Worm (Caenorhabditis elegans) whole organism, young adult: ENCODE data around the gene mtp-18.

Experiments
- B0019.2 ChIP-seq: fragments of 200-800 bp; sonication (Bioruptor generic); conservative IDR thresholded peaks from 2 replicates; pipeline ENCODE4 v1.3.6; 2022; ENCODE audit warnings: missing genetic modification reagents, missing genetic modification characterization, missing compliant biosample characterization
- B0035.1 ChIP-seq: sonication (generic microtip); optimal IDR thresholded peaks from 2 replicates; lab custom pipeline; 2016; ENCODE audit warnings: missing genetic modification characterization, mild to moderate bottlenecking, missing compliant biosample characterization, missing genotype, missing genetic modification reagents
- B0336.3 ChIP-seq: fragments of 200-800 bp; sonication (Bioruptor generic); IDR thresholded peaks from 2 replicates; pipeline ENCODE4 v1.3.6; 2022; ENCODE audit warnings: missing genetic modification characterization, missing compliant biosample characterization
- F33H1.4 ChIP-seq: fragments of 200-800 bp; sonication (Bioruptor generic); IDR thresholded peaks from 2 replicates; pipeline ENCODE4 v1.3.6; 2022; ENCODE audit warnings: missing genetic modification reagents, missing genetic modification characterization, missing compliant biosample characterization
- F37B4.10 ChIP-seq: fragments of 200-800 bp; sonication (Bioruptor generic); IDR thresholded peaks from 2 replicates; pipeline ENCODE4 v1.3.6; 2022; ENCODE audit warnings: missing genetic modification characterization, missing compliant biosample characterization
- T07F8.4 ChIP-seq: sonication (generic microtip); optimal IDR thresholded peaks from 2 replicates; lab custom pipeline; 2016; ENCODE audit warnings: mild to moderate bottlenecking, missing genetic modification characterization, moderate library complexity, missing compliant biosample characterization
- attf-5 ChIP-seq: fragments of 200-800 bp; sonication (Bioruptor generic); optimal IDR thresholded peaks from 2 replicates; lab custom pipeline; 2018; ENCODE audit warnings: mild to moderate bottlenecking, missing genetic modification characterization, missing compliant biosample characterization
- attf-6 ChIP-seq: fragments of 200-800 bp; sonication (Bioruptor generic); IDR thresholded peaks from 2 replicates; pipeline ENCODE4 v1.3.6; 2022; ENCODE audit warnings: missing genetic modification reagents, missing genetic modification characterization, missing compliant biosample characterization
- bed-2 ChIP-seq: fragments of 200-800 bp; sonication (Bioruptor generic); IDR thresholded peaks from 2 replicates; pipeline ENCODE4 v1.3.6; 2022; ENCODE audit warnings: missing genetic modification reagents, missing genetic modification characterization, missing compliant biosample characterization
- chd-7 ChIP-seq: sonication (generic microtip); optimal IDR thresholded peaks from 2 replicates; lab custom pipeline; 2016; ENCODE audit warnings: mild to moderate bottlenecking, missing genetic modification characterization, moderate library complexity, missing compliant biosample characterization
- dox-1 ChIP-seq: fragments of 200-800 bp; sonication (Bioruptor generic); IDR thresholded peaks from 2 replicates; pipeline ENCODE4 v1.3.6; 2022; ENCODE audit warnings: missing genetic modification reagents, missing genetic modification characterization, missing compliant biosample characterization
- ets-4 ChIP-seq: fragments of 200-800 bp; sonication (Bioruptor generic); optimal IDR thresholded peaks from 2 replicates; lab custom pipeline; 2018; ENCODE audit warnings: mild to moderate bottlenecking, missing genetic modification characterization, missing compliant biosample characterization
- gei-17 ChIP-seq: fragments of 200-800 bp; sonication (Bioruptor generic); optimal IDR thresholded peaks from 2 replicates; lab custom pipeline; 2018; ENCODE audit warnings: mild to moderate bottlenecking, missing genetic modification characterization, missing compliant biosample characterization
- him-1 ChIP-seq: sonication (generic microtip); optimal IDR thresholded peaks from 2 replicates; lab custom pipeline; 2016; ENCODE audit warnings: missing genotype, missing genetic modification reagents, missing genetic modification characterization, missing compliant biosample characterization
- hmg-1.2 ChIP-seq: fragments of 200-800 bp; sonication (Bioruptor generic); IDR thresholded peaks from 2 replicates; pipeline ENCODE4 v1.3.6; 2022; ENCODE audit warnings: missing genetic modification reagents, missing genetic modification characterization, missing compliant biosample characterization
- lag-1 ChIP-seq: fragments of 200-800 bp; sonication (Bioruptor generic); IDR thresholded peaks from 2 replicates; pipeline ENCODE4 v1.3.6; 2022; ENCODE audit warnings: missing genetic modification reagents, missing genetic modification characterization, missing compliant biosample characterization
- let-607 ChIP-seq, 2 experiments: fragments of 200-800 bp in 1 of 2; sonication (Bioruptor generic) in 1 of 2; sonication (generic microtip) in 1 of 2; optimal IDR thresholded peaks; 2 replicates each; lab custom pipeline; 2016 to 2018; ENCODE audit warnings: mild to moderate bottlenecking in 2 of 2, missing compliant biosample characterization in 2 of 2, missing genetic modification characterization in 2 of 2, moderate library complexity in 2 of 2, missing genotype in 1 of 2
- lir-1 ChIP-seq: fragments of 200-800 bp; sonication (Bioruptor generic); conservative IDR thresholded peaks from 2 replicates; pipeline ENCODE4 v1.3.6; 2022; ENCODE audit warnings: missing genetic modification reagents, missing genetic modification characterization, missing compliant biosample characterization
- madf-3 ChIP-seq: fragments of 200-800 bp; sonication (Bioruptor generic); IDR thresholded peaks from 2 replicates; pipeline ENCODE4 v1.3.6; 2022; ENCODE audit warnings: missing genetic modification reagents, missing genetic modification characterization, missing compliant biosample characterization
- mes-4 ChIP-seq: sonication (generic microtip); optimal IDR thresholded peaks from 2 replicates; lab custom pipeline; 2016; ENCODE audit warnings: missing genotype, missing genetic modification characterization, missing compliant biosample characterization
- nhr-120 ChIP-seq: fragments of 200-800 bp; sonication (Bioruptor generic); IDR thresholded peaks from 2 replicates; pipeline ENCODE4 v1.3.6; 2022; ENCODE audit warnings: missing genetic modification characterization, missing compliant biosample characterization
- pha-4 ChIP-seq: fragments of 150-350 bp; sonication (generic microtip); optimal IDR thresholded peaks from 2 replicates; lab custom pipeline; 2014; ENCODE audit warnings: missing biosample characterization, missing genetic modification reagents, missing genetic modification characterization
- rec-8 ChIP-seq, 2 experiments: sonication (generic microtip); optimal IDR thresholded peaks; 2 replicates each; lab custom pipeline; 2016; ENCODE audit warnings: mild to moderate bottlenecking in 2 of 2, missing genetic modification characterization in 2 of 2, missing genetic modification reagents in 2 of 2, missing genotype in 2 of 2, missing biosample characterization in 1 of 2, missing compliant biosample characterization in 1 of 2, moderate library complexity in 1 of 2
- sdz-38 ChIP-seq: sonication (generic microtip); optimal IDR thresholded peaks from 2 replicates; lab custom pipeline; 2016; ENCODE audit warnings: missing genotype, missing genetic modification characterization, missing compliant biosample characterization
- snpc-1.3 ChIP-seq: sonication (generic microtip); optimal IDR thresholded peaks from 2 replicates; lab custom pipeline; 2017; ENCODE audit warnings: missing genetic modification characterization, mild to moderate bottlenecking, missing compliant biosample characterization, antibody characterized with exemption, moderate library complexity, missing genotype, missing genetic modification reagents; ENCODE audit not compliant: insufficient read depth
- snpc-4 ChIP-seq, 5 experiments: fragments of 150-350 bp in 1 of 5; sonication (generic microtip) in 4 of 5; optimal IDR thresholded peaks; 2 replicates each; lab custom pipeline; 2014 to 2018; ENCODE audit warnings: missing genetic modification characterization in 5 of 5, missing biosample characterization in 3 of 5, antibody characterized with exemption in 2 of 5, mild to moderate bottlenecking in 2 of 5, missing compliant biosample characterization in 2 of 5, missing genotype in 2 of 5, moderate library complexity in 2 of 5, missing genetic modification reagents in 1 of 5
- ztf-26 ChIP-seq: sonication (generic microtip); optimal IDR thresholded peaks from 2 replicates; lab custom pipeline; 2017; ENCODE audit warnings: missing genetic modification characterization, missing compliant biosample characterization
- ztf-28 ChIP-seq: fragments of 200-800 bp; sonication (Bioruptor generic); IDR thresholded peaks from 2 replicates; pipeline ENCODE4 v1.3.6; 2022; ENCODE audit warnings: missing genetic modification reagents, missing genetic modification characterization, missing compliant biosample characterization
- ztf-3 ChIP-seq: fragments of 200-800 bp; sonication (Bioruptor generic); optimal IDR thresholded peaks from 2 replicates; lab custom pipeline; 2018; ENCODE audit warnings: mild to moderate bottlenecking, missing genetic modification characterization, missing compliant biosample characterization

Gene mtp-18

ce11 chrX:6159562-6159961 lies 46.6 kb downstream of the mtp-18 start (continued):
- TF ChIP-seq dox-1 (GFP tag; lab: Robert Waterston, UW) = no peak

- TF ChIP-seq him-1 (tag; lab: Kevin White, UChicago) = no peak
- TF ChIP-seq mes-4 (tag; lab: Kevin White, UChicago) = no peak
- TF ChIP-seq T07F8.4 (tag; lab: Kevin White, UChicago) = no peak
- TF ChIP-seq snpc-4 (GFP tag; optimal IDR thresholded peaks at IDR 0.05; lab: Kevin White, UChicago) = no peak
- TF ChIP-seq snpc-4 (tag; optimal IDR thresholded peaks at IDR 0.05; lab: Kevin White, UChicago) = no peak
- no peak for TF ChIP-seq F33H1.4
- TF ChIP-seq hmg-1.2 (GFP tag; lab: Robert Waterston, UW) = no peak
- TF ChIP-seq rec-8 (tag; optimal IDR thresholded peaks at IDR 0.05; lab: Kevin White, UChicago) = no peak
- no peak for TF ChIP-seq snpc-1.3 (tag; lab: Kevin White, UChicago)
- no peak for TF ChIP-seq attf-6 (GFP tag; lab: Robert Waterston, UW)
- TF ChIP-seq lag-1 (GFP tag; lab: Robert Waterston, UW) = no peak
- no peak for TF ChIP-seq nhr-120
Observed at ce11 chrX:6157411-6157916, 48.7 kb downstream of the mtp-18 start.

ce11 chrX:6155436-6155835 lies 50.8 kb downstream of the mtp-18 start:
- TF ChIP-seq B0019.2 = no peak
- no peak for TF ChIP-seq let-607 (tag; optimal IDR thresholded peaks at IDR 0.05; lab: Kevin White, UChicago)
- no peak for TF ChIP-seq snpc-4 (GFP tag; optimal IDR thresholded peaks at IDR 0.05; lab: Kevin White, UChicago)
- no peak for TF ChIP-seq snpc-4 (tag; optimal IDR thresholded peaks at IDR 0.05; lab: Kevin White, UChicago)
- TF ChIP-seq bed-2 (GFP tag; lab: Robert Waterston, UW) = no peak
- TF ChIP-seq madf-3 (GFP tag; lab: Robert Waterston, UW) = no peak
- no peak for TF ChIP-seq B0035.1 (tag; lab: Kevin White, UChicago)
- TF ChIP-seq gei-17 (GFP tag; lab: Kevin White, UChicago) = no peak
- no peak for TF ChIP-seq lir-1
- TF ChIP-seq F37B4.10 = no peak
- TF ChIP-seq attf-6 (GFP tag; lab: Robert Waterston, UW) = no peak
- no peak for TF ChIP-seq ztf-26 (tag; lab: Kevin White, UChicago)
- TF ChIP-seq chd-7 (tag; lab: Kevin White, UChicago) = no peak
- TF ChIP-seq ztf-3 = no peak
- no peak for TF ChIP-seq ztf-28 (GFP tag; lab: Robert Waterston, UW)
- no peak for TF ChIP-seq B0336.3 (GFP tag; lab: Robert Waterston, UW)
- no peak for TF ChIP-seq pha-4 (tag; lab: Kevin White, UChicago)
- no peak for TF ChIP-seq ets-4
- TF ChIP-seq sdz-38 (tag; lab: Kevin White, UChicago) = no peak
- no peak for TF ChIP-seq attf-5 (GFP tag; lab: Kevin White, UChicago)
- TF ChIP-seq, all 124 proteins: peak for 0
